Worm (Caenorhabditis elegans) whole organism, midembryonic: ENCODE results near the gene srlf-12.

Experiments used
- T22C8.4 ChIP-seq: fragments of 200-800 bp; sonication (Bioruptor generic); IDR thresholded peaks from 2 replicates; pipeline ENCODE4 v1.3.6; 2022; ENCODE audit warnings: missing genetic modification characterization, missing compliant biosample characterization
- cog-1 ChIP-seq: sonication (generic microtip); optimal IDR thresholded peaks from 2 replicates; lab custom pipeline; 2016; ENCODE audit warnings: missing genetic modification characterization, missing compliant biosample characterization
- flt-1 ChIP-seq: fragments of 200-800 bp; sonication (Bioruptor generic); IDR thresholded peaks from 2 replicates; pipeline ENCODE4 v1.3.6; 2022; ENCODE audit warnings: missing genetic modification characterization, missing compliant biosample characterization
- klf-2 ChIP-seq: fragments of 200-800 bp; sonication (Bioruptor generic); conservative IDR thresholded peaks from 2 replicates; pipeline ENCODE4 v1.3.6; 2022; ENCODE audit warnings: missing genetic modification reagents, missing genetic modification characterization, missing compliant biosample characterization
- med-1 ChIP-seq: sonication (generic microtip); optimal IDR thresholded peaks from 2 replicates; lab custom pipeline; 2017; ENCODE audit warnings: missing genetic modification characterization, mild to moderate bottlenecking, missing compliant biosample characterization, antibody characterized with exemption, missing genetic modification reagents; ENCODE audit not compliant: insufficient read depth
- ref-1 ChIP-seq: fragments of 200-800 bp; sonication (Bioruptor generic); conservative IDR thresholded peaks from 2 replicates; pipeline ENCODE4 v1.3.6; 2022; ENCODE audit warnings: missing genetic modification reagents, missing genetic modification characterization, missing compliant biosample characterization
- tab-1 ChIP-seq: fragments of 200-800 bp; sonication (Bioruptor generic); IDR thresholded peaks from 2 replicates; pipeline ENCODE4 v1.3.6; 2022; ENCODE audit warnings: missing genetic modification characterization, missing compliant biosample characterization
- ztf-23 ChIP-seq: fragments of 200-800 bp; sonication (Bioruptor generic); IDR thresholded peaks from 2 replicates; pipeline ENCODE4 v1.3.6; 2022; ENCODE audit warnings: missing genetic modification reagents, missing genetic modification characterization, missing compliant biosample characterization
- ztf-29 ChIP-seq: fragments of 200-800 bp; sonication (Bioruptor generic); IDR thresholded peaks from 2 replicates; pipeline ENCODE4 v1.3.6; 2022; ENCODE audit warnings: missing genetic modification reagents, missing genetic modification characterization, missing compliant biosample characterization

- TF ChIP-seq tab-1 (GFP tag; lab: Robert Waterston, UW) (no peak), flt-1 (GFP tag; lab: Robert Waterston, UW) (no peak), med-1 (GFP tag; lab: Kevin White, UChicago) (no peak), ref-1 (no peak), klf-2 (GFP tag; lab: Robert Waterston, UW) (no peak), T22C8.4 (GFP tag; lab: Robert Waterston, UW) (no peak), ztf-29 (no peak), ztf-23 (GFP tag; lab: Robert Waterston, UW) (no peak), cog-1 (tag; lab: Kevin White, UChicago) (no peak)
Measured at ce11 chrIV:10874527-10874926, 17.4 kb downstream of the srlf-12 start, which contains the start of gene F13E9.12.
